Worm (Caenorhabditis elegans) whole organism, young adult: ENCODE measurements around the gene kap-1.

Experiments
- B0035.1 ChIP-seq: sonication (generic microtip); optimal IDR thresholded peaks from 2 replicates; lab custom pipeline; 2016; ENCODE audit warnings: missing genetic modification characterization, mild to moderate bottlenecking, missing compliant biosample characterization, missing genotype, missing genetic modification reagents
- C06A6.2 ChIP-seq: fragments of 200-800 bp; sonication (Bioruptor generic); conservative IDR thresholded peaks from 2 replicates; pipeline ENCODE4 v1.3.6; 2022; ENCODE audit warnings: missing genetic modification characterization, missing compliant biosample characterization
- C17E4.6 ChIP-seq: fragments of 200-800 bp; sonication (Bioruptor generic); IDR thresholded peaks from 2 replicates; pipeline ENCODE4 v1.3.6; 2022; ENCODE audit warnings: missing genetic modification reagents, missing genetic modification characterization, missing compliant biosample characterization
- F22D6.2 ChIP-seq: sonication (generic microtip); optimal IDR thresholded peaks from 2 replicates; lab custom pipeline; 2016; ENCODE audit warnings: mild to moderate bottlenecking, missing genetic modification characterization, missing compliant biosample characterization
- F33H1.4 ChIP-seq: fragments of 200-800 bp; sonication (Bioruptor generic); IDR thresholded peaks from 2 replicates; pipeline ENCODE4 v1.3.6; 2022; ENCODE audit warnings: missing genetic modification reagents, missing genetic modification characterization, missing compliant biosample characterization
- F57C9.4 ChIP-seq: sonication (generic microtip); optimal IDR thresholded peaks from 2 replicates; lab custom pipeline; 2017; ENCODE audit warnings: mild to moderate bottlenecking, missing genetic modification characterization, missing compliant biosample characterization
- K11D2.4 ChIP-seq: fragments of 200-800 bp; sonication (Bioruptor generic); IDR thresholded peaks from 2 replicates; pipeline ENCODE4 v1.3.6; 2022; ENCODE audit warnings: missing genetic modification reagents, missing genetic modification characterization, missing compliant biosample characterization
- K12H6.12 ChIP-seq: fragments of 200-800 bp; sonication (Bioruptor generic); optimal IDR thresholded peaks from 2 replicates; lab custom pipeline; 2018; ENCODE audit warnings: mild to moderate bottlenecking, missing genetic modification characterization, missing compliant biosample characterization
- T07F8.4 ChIP-seq: sonication (generic microtip); optimal IDR thresholded peaks from 2 replicates; lab custom pipeline; 2016; ENCODE audit warnings: mild to moderate bottlenecking, missing genetic modification characterization, moderate library complexity, missing compliant biosample characterization
- Y56A3A.18 ChIP-seq: fragments of 200-800 bp; sonication (Bioruptor generic); IDR thresholded peaks from 2 replicates; pipeline ENCODE4 v1.3.6; 2022; ENCODE audit warnings: missing genetic modification reagents, missing genetic modification characterization, missing compliant biosample characterization
- Y67H2A.10 ChIP-seq: fragments of 200-800 bp; sonication (Bioruptor generic); conservative IDR thresholded peaks from 2 replicates; pipeline ENCODE4 v1.3.6; 2022; ENCODE audit warnings: missing genetic modification reagents, missing genetic modification characterization, missing compliant biosample characterization
- Y95B8A.8 ChIP-seq: fragments of 200-800 bp; sonication (Bioruptor generic); IDR thresholded peaks from 2 replicates; pipeline ENCODE4 v1.3.6; 2022; ENCODE audit warnings: missing genetic modification reagents, missing genetic modification characterization, missing compliant biosample characterization
- ZK185.1 ChIP-seq: sonication (generic microtip); optimal IDR thresholded peaks from 2 replicates; lab custom pipeline; 2016; ENCODE audit warnings: mild to moderate bottlenecking, missing genetic modification characterization, missing compliant biosample characterization; ENCODE audit not compliant: poor library complexity, severe bottlenecking
- ama-1 ChIP-seq, 3 experiments: fragments of 150-350 bp in 1 of 3; sonication (generic microtip) in 2 of 3; optimal IDR thresholded peaks; 2 replicates each; lab custom pipeline; 2014 to 2018; ENCODE audit warnings: missing biosample characterization in 2 of 3, missing genetic modification characterization in 2 of 3, missing genetic modification reagents in 2 of 3
- aptf-2 ChIP-seq: fragments of 200-800 bp; sonication (Bioruptor generic); conservative IDR thresholded peaks from 2 replicates; pipeline ENCODE4 v1.3.6; 2022; ENCODE audit warnings: missing genetic modification reagents, missing genetic modification characterization, missing compliant biosample characterization
- atf-7 ChIP-seq: sonication (generic microtip); optimal IDR thresholded peaks from 2 replicates; lab custom pipeline; 2017; ENCODE audit warnings: mild to moderate bottlenecking, missing genetic modification characterization, missing compliant biosample characterization
- athp-1 ChIP-seq: sonication (generic microtip); optimal IDR thresholded peaks from 2 replicates; lab custom pipeline; 2017; ENCODE audit warnings: mild to moderate bottlenecking, missing genetic modification characterization, missing compliant biosample characterization
- attf-5 ChIP-seq: fragments of 200-800 bp; sonication (Bioruptor generic); optimal IDR thresholded peaks from 2 replicates; lab custom pipeline; 2018; ENCODE audit warnings: mild to moderate bottlenecking, missing genetic modification characterization, missing compliant biosample characterization
- attf-6 ChIP-seq: fragments of 200-800 bp; sonication (Bioruptor generic); IDR thresholded peaks from 2 replicates; pipeline ENCODE4 v1.3.6; 2022; ENCODE audit warnings: missing genetic modification reagents, missing genetic modification characterization, missing compliant biosample characterization
- cebp-1 ChIP-seq, 2 experiments: fragments of 200-800 bp in 1 of 2; sonication (Bioruptor generic) in 1 of 2; sonication (generic microtip) in 1 of 2; IDR thresholded peaks in 1 of 2; optimal IDR thresholded peaks in 1 of 2; 2 replicates each; pipeline versions ENCODE4 v1.3.6 to Lab custom; 2017 to 2022; ENCODE audit warnings: missing compliant biosample characterization in 2 of 2, missing genetic modification characterization in 2 of 2, mild to moderate bottlenecking in 1 of 2, missing genetic modification reagents in 1 of 2, moderate library complexity in 1 of 2
- ceh-27 ChIP-seq: fragments of 200-800 bp; sonication (Bioruptor generic); optimal IDR thresholded peaks from 2 replicates; lab custom pipeline; 2018; ENCODE audit warnings: mild to moderate bottlenecking, missing genetic modification characterization, moderate library complexity, missing compliant biosample characterization
- ceh-58 ChIP-seq: fragments of 200-800 bp; sonication (Bioruptor generic); IDR thresholded peaks from 2 replicates; pipeline ENCODE4 v1.3.6; 2022; ENCODE audit warnings: missing genetic modification characterization, missing compliant biosample characterization
- chd-7 ChIP-seq: sonication (generic microtip); optimal IDR thresholded peaks from 2 replicates; lab custom pipeline; 2016; ENCODE audit warnings: mild to moderate bottlenecking, missing genetic modification characterization, moderate library complexity, missing compliant biosample characterization
- die-1 ChIP-seq: sonication (generic microtip); optimal IDR thresholded peaks from 2 replicates; lab custom pipeline; 2016; ENCODE audit warnings: missing genotype, mild to moderate bottlenecking, missing genetic modification characterization, missing compliant biosample characterization
- egrh-3 ChIP-seq: fragments of 200-800 bp; sonication (Bioruptor generic); IDR thresholded peaks from 2 replicates; pipeline ENCODE4 v1.3.6; 2022; ENCODE audit warnings: missing genetic modification reagents, missing genetic modification characterization, missing compliant biosample characterization
- ekl-4 ChIP-seq: fragments of 200-800 bp; sonication (Bioruptor generic); IDR thresholded peaks from 2 replicates; pipeline ENCODE4 v1.3.6; 2022; ENCODE audit warnings: missing genetic modification reagents, missing genetic modification characterization, missing compliant biosample characterization
- fkh-3 ChIP-seq: sonication (generic microtip); optimal IDR thresholded peaks from 2 replicates; lab custom pipeline; 2016; ENCODE audit warnings: mild to moderate bottlenecking, missing genetic modification characterization, missing compliant biosample characterization
- gei-17 ChIP-seq: fragments of 200-800 bp; sonication (Bioruptor generic); optimal IDR thresholded peaks from 2 replicates; lab custom pipeline; 2018; ENCODE audit warnings: mild to moderate bottlenecking, missing genetic modification characterization, missing compliant biosample characterization
- lin-26 ChIP-seq: fragments of 200-800 bp; sonication (Bioruptor generic); IDR thresholded peaks from 2 replicates; pipeline ENCODE4 v1.3.6; 2022; ENCODE audit warnings: missing genetic modification reagents, missing genetic modification characterization, missing compliant biosample characterization
- lin-40 ChIP-seq: sonication (generic microtip); optimal IDR thresholded peaks from 2 replicates; lab custom pipeline; 2016; ENCODE audit warnings: missing genetic modification characterization, mild to moderate bottlenecking, missing compliant biosample characterization, missing genotype, missing genetic modification reagents
- madf-10 ChIP-seq: sonication (generic microtip); optimal IDR thresholded peaks from 2 replicates; lab custom pipeline; 2016; ENCODE audit warnings: mild to moderate bottlenecking, missing genetic modification characterization, missing compliant biosample characterization
- mcd-1 ChIP-seq: fragments of 200-800 bp; sonication (Bioruptor generic); IDR thresholded peaks from 2 replicates; pipeline ENCODE4 v1.3.6; 2022; ENCODE audit warnings: missing genetic modification reagents, missing genetic modification characterization, missing compliant biosample characterization
- nfya-2 ChIP-seq: fragments of 200-800 bp; sonication (Bioruptor generic); IDR thresholded peaks from 2 replicates; pipeline ENCODE4 v1.3.6; 2022; ENCODE audit warnings: missing genetic modification reagents, missing genetic modification characterization, missing compliant biosample characterization
- nhr-27 ChIP-seq: fragments of 200-800 bp; sonication (Bioruptor generic); optimal IDR thresholded peaks from 2 replicates; lab custom pipeline; 2018; ENCODE audit warnings: mild to moderate bottlenecking, missing genetic modification characterization, moderate library complexity, missing compliant biosample characterization
- nhr-90 ChIP-seq: sonication (generic microtip); optimal IDR thresholded peaks from 2 replicates; lab custom pipeline; 2016; ENCODE audit warnings: missing genotype, mild to moderate bottlenecking, missing genetic modification characterization, missing compliant biosample characterization
- pbrm-1 ChIP-seq: fragments of 200-800 bp; sonication (Bioruptor generic); IDR thresholded peaks from 2 replicates; pipeline ENCODE4 v1.3.6; 2022; ENCODE audit warnings: missing genetic modification reagents, missing genetic modification characterization, missing compliant biosample characterization
- rec-8 ChIP-seq, 2 experiments: sonication (generic microtip); optimal IDR thresholded peaks; 2 replicates each; lab custom pipeline; 2016; ENCODE audit warnings: mild to moderate bottlenecking in 2 of 2, missing genetic modification characterization in 2 of 2, missing genetic modification reagents in 2 of 2, missing genotype in 2 of 2, missing biosample characterization in 1 of 2, missing compliant biosample characterization in 1 of 2, moderate library complexity in 1 of 2
- rpc-1 ChIP-seq, 2 experiments: fragments of 150-350 bp in 1 of 2; sonication (generic microtip) in 1 of 2; optimal IDR thresholded peaks; 2 replicates each; lab custom pipeline; 2014 to 2018; ENCODE audit warnings: missing biosample characterization in 1 of 2, missing genetic modification characterization in 1 of 2, missing genetic modification reagents in 1 of 2, missing genotype in 1 of 2
- snpc-1.3 ChIP-seq: sonication (generic microtip); optimal IDR thresholded peaks from 2 replicates; lab custom pipeline; 2017; ENCODE audit warnings: missing genetic modification characterization, mild to moderate bottlenecking, missing compliant biosample characterization, antibody characterized with exemption, moderate library complexity, missing genotype, missing genetic modification reagents; ENCODE audit not compliant: insufficient read depth
- snpc-4 ChIP-seq, 5 experiments: fragments of 150-350 bp in 1 of 5; sonication (generic microtip) in 4 of 5; optimal IDR thresholded peaks; 2 replicates each; lab custom pipeline; 2014 to 2018; ENCODE audit warnings: missing genetic modification characterization in 5 of 5, missing biosample characterization in 3 of 5, antibody characterized with exemption in 2 of 5, mild to moderate bottlenecking in 2 of 5, missing compliant biosample characterization in 2 of 5, missing genotype in 2 of 5, moderate library complexity in 2 of 5, missing genetic modification reagents in 1 of 5
- somi-1 ChIP-seq: fragments of 200-800 bp; sonication (Bioruptor generic); optimal IDR thresholded peaks from 2 replicates; lab custom pipeline; 2018; ENCODE audit warnings: mild to moderate bottlenecking, missing genetic modification characterization, missing compliant biosample characterization
- tbx-9 ChIP-seq: sonication (generic microtip); optimal IDR thresholded peaks from 2 replicates; lab custom pipeline; 2016; ENCODE audit warnings: borderline replicate concordance, missing genetic modification characterization, inconsistent platforms, missing compliant biosample characterization
- tlf-1 ChIP-seq: fragments of 200-800 bp; sonication (Bioruptor generic); optimal IDR thresholded peaks from 2 replicates; lab custom pipeline; 2018; ENCODE audit warnings: mild to moderate bottlenecking, missing genetic modification characterization, missing compliant biosample characterization
- unc-130 ChIP-seq: sonication (generic microtip); optimal IDR thresholded peaks from 2 replicates; lab custom pipeline; 2016; ENCODE audit warnings: missing genetic modification reagents, missing genetic modification characterization, missing compliant biosample characterization
- ztf-25 ChIP-seq: fragments of 200-800 bp; sonication (Bioruptor generic); IDR thresholded peaks from 2 replicates; pipeline ENCODE4 v1.3.6; 2022; ENCODE audit warnings: missing genetic modification reagents, missing genetic modification characterization, missing compliant biosample characterization

Gene kap-1

DNA sequence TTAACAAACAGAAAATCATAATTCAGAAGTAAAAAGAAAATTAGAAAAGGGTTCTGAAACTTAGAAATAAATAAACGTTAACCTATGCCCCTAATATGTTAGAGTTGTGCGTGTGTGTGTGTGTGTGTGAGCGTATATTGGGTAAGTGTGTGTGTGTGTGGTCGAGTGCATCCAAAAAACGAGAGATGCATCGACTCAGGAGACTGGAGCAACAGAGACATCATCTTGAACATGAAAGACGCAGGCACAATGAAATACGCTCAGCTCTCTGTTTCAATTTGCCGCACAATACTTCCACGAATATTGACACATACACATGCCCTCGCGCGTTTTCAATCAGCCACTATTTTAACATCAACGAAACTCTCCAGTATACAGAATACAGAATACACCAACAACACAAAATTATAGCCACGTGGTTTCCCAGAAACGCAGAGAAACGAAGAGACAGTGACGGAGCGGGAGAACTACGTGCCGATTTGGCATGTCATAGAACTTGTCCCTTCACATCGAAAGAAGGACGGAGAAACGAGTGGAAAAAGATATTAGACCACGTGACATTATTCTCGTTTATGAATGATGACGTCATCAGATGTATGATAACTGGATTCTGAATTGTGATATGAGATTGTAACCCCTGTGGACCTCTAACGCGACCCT lies 37.6 kb downstream of the kap-1 start (continued):
- no peak for TF ChIP-seq tbx-9 (tag; lab: Kevin White, UChicago)
- TF ChIP-seq B0035.1, result no peak
- TF ChIP-seq pbrm-1 (GFP tag; lab: Robert Waterston, UW), result peak; percentile 22; the same call in 1 of the 2 replicates
- TF ChIP-seq ama-1 (optimal IDR thresholded peaks at IDR 0.05; lab: Kevin White, UChicago), result no peak
- no peak for TF ChIP-seq ama-1 (GFP tag; optimal IDR thresholded peaks at IDR 0.05; lab: Kevin White, UChicago)
- TF ChIP-seq ztf-25 (GFP tag; lab: Robert Waterston, UW), result no peak
- TF ChIP-seq gei-17 (GFP tag; lab: Kevin White, UChicago), result peak; percentile 49
- TF ChIP-seq ceh-58 (GFP tag; lab: Robert Waterston, UW), result no peak
- no peak for TF ChIP-seq Y67H2A.10 (GFP tag; lab: Robert Waterston, UW)
- TF ChIP-seq rec-8 (tag; optimal IDR thresholded peaks at IDR 0.05; lab: Kevin White, UChicago), result no peak
- peak; percentile 33 for TF ChIP-seq die-1 (tag; lab: Kevin White, UChicago)
- peak; percentile 69 for TF ChIP-seq madf-10 (tag; lab: Kevin White, UChicago)
- peak; percentile 20 for TF ChIP-seq nhr-90 (tag; lab: Kevin White, UChicago)
- no peak for TF ChIP-seq fkh-3 (tag; lab: Kevin White, UChicago)
- TF ChIP-seq ekl-4, result peak; percentile 62
- no peak for TF ChIP-seq nfya-2
- peak; percentile 48; the same call in 1 of the 2 replicates for TF ChIP-seq mcd-1
- TF ChIP-seq attf-5, result peak; percentile 69
- peak; percentile 80 for TF ChIP-seq chd-7 (tag; lab: Kevin White, UChicago)
- peak; percentile 50 for TF ChIP-seq ZK185.1
- no peak for TF ChIP-seq unc-130 (GFP tag; lab: Kevin White, UChicago)
- TF ChIP-seq lin-26 (GFP tag; lab: Robert Waterston, UW), result 0 out of 2 replicates have a peak, but pooled peaks have one; percentile 52
- TF ChIP-seq rpc-1 (optimal IDR thresholded peaks at IDR 0.05; lab: Kevin White, UChicago), result no peak
- no peak for TF ChIP-seq rpc-1 (tag; optimal IDR thresholded peaks at IDR 0.05; lab: Kevin White, UChicago)
- TF ChIP-seq lin-40 (tag; lab: Kevin White, UChicago), result peak; percentile 79
- peak; percentile 63; the same call in 1 of the 2 replicates for TF ChIP-seq K11D2.4 (GFP tag; lab: Robert Waterston, UW)
- peak; percentile 62; the same call in 1 of the 2 replicates for TF ChIP-seq C06A6.2 (GFP tag; lab: Robert Waterston, UW)
- TF ChIP-seq atf-7 (tag; lab: Kevin White, UChicago), result peak; percentile 97
- 0 out of 2 replicates have a peak, but pooled peaks have one; percentile 14 for TF ChIP-seq F33H1.4
- no peak for TF ChIP-seq K12H6.12
- TF ChIP-seq F57C9.4 (tag; lab: Kevin White, UChicago), result no peak
- TF ChIP-seq snpc-1.3 (tag; lab: Kevin White, UChicago), result no peak
- TF ChIP-seq egrh-3 (GFP tag; lab: Robert Waterston, UW), result no peak
- no peak for TF ChIP-seq attf-6
- no peak for TF ChIP-seq T07F8.4 (tag; lab: Kevin White, UChicago)
- TF ChIP-seq cebp-1 (GFP tag; IDR thresholded peaks at IDR 0.05; lab: Robert Waterston, UW), result no peak
- peak; percentile 74 for TF ChIP-seq cebp-1 (tag; optimal IDR thresholded peaks at IDR 0.05; lab: Kevin White, UChicago)
- TF ChIP-seq Y56A3A.18, result no peak
- no peak for TF ChIP-seq Y95B8A.8 (GFP tag; lab: Robert Waterston, UW)
- no peak for TF ChIP-seq C17E4.6 (GFP tag; lab: Robert Waterston, UW)
- no peak for TF ChIP-seq ceh-27 (GFP tag; lab: Kevin White, UChicago)
- TF ChIP-seq athp-1 (tag; lab: Kevin White, UChicago), result no peak
- TF ChIP-seq nhr-27 (tag; lab: Kevin White, UChicago), result no peak
- peak; percentile 70 for TF ChIP-seq somi-1 (GFP tag; lab: Kevin White, UChicago)
- no peak for TF ChIP-seq snpc-4 (GFP tag; optimal IDR thresholded peaks at IDR 0.05; lab: Kevin White, UChicago)
- TF ChIP-seq snpc-4 (tag; optimal IDR thresholded peaks at IDR 0.05; lab: Kevin White, UChicago), result peak in 3 of 4 experiments; percentile 3 to 48 (median 21)
- no peak for TF ChIP-seq aptf-2
- peak; percentile 3 for TF ChIP-seq F22D6.2 (tag; lab: Kevin White, UChicago)
- TF ChIP-seq tlf-1 (GFP tag; lab: Kevin White, UChicago), result peak; percentile 60
